Fruit fly (Drosophila melanogaster) whole organism, prepupa: ENCODE results near the gene STUB1.

Experiments
- CG15336 ChIP-seq: fragments of 200-800 bp; sonication (Bioruptor generic); IDR thresholded peaks from 2 replicates; pipeline ENCODE4 v1.3.6; 2022; ENCODE audit warnings: missing biosample characterization, missing genetic modification characterization
- CG1621 ChIP-seq: fragments of 200-800 bp; sonication (Bioruptor generic); optimal IDR thresholded peaks from 3 replicates; lab custom pipeline; 2018; ENCODE audit warnings: missing biosample characterization, mild to moderate bottlenecking, missing genetic modification characterization
- OdsH ChIP-seq: fragments of 200-800 bp; sonication (Bioruptor generic); optimal IDR thresholded peaks from 3 replicates; lab custom pipeline; 2016; ENCODE audit warnings: missing biosample characterization, missing genetic modification characterization
- Sox14 ChIP-seq: fragments of 200-800 bp; sonication (Bioruptor generic); optimal IDR thresholded peaks from 3 replicates; lab custom pipeline; 2016; ENCODE audit warnings: missing biosample characterization, missing genetic modification characterization
- dsx ChIP-seq: fragments of 200-800 bp; optimal IDR thresholded peaks from 3 replicates; lab custom pipeline; 2019; ENCODE audit warnings: missing biosample characterization, mild to moderate bottlenecking, missing genetic modification characterization, moderate library complexity; ENCODE audit not compliant: poor library complexity, severe bottlenecking
- spab ChIP-seq: fragments of 200-800 bp; sonication (Bioruptor generic); optimal IDR thresholded peaks from 2 replicates; lab custom pipeline; 2017; ENCODE audit warnings: missing biosample characterization, mild to moderate bottlenecking, missing genetic modification characterization, missing genetic modification reagents

DNA sequence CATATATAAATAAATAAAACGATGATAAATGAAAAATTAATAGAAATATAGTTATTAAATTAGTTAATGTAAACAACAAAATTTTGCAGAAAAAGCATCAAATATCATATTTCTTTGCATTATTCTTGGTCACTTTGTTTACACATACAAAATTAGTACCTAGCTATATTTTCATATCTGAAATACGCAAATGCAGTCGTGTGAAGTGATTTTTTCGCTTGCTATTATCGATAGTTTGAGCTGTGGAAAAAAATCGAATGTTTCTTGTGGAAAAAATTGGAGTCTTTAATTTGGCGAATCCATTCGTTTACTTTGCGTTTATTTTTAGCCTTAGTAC is 40.9 kb upstream of the STUB1 start, which contains the start of gene Cnot4:
- no peak for TF ChIP-seq dsx (GFP tag; lab: Kevin White, UChicago)
- no peak for TF ChIP-seq spab (GFP tag; lab: Kevin White, UChicago)
- TF ChIP-seq CG1621 (tag; lab: Kevin White, UChicago): no peak
- no peak for TF ChIP-seq OdsH
- TF ChIP-seq Sox14: no peak
- no peak for TF ChIP-seq CG15336
